Worm (Caenorhabditis elegans): ENCODE measurements around the gene ooc-3.

ce11 chrII:11501956-11502355 lies 6.8 kb upstream of the ooc-3 start:
- TF ChIP-seq snpc-4 (tag; optimal IDR thresholded peaks at IDR 0.05): no peak
- TF ChIP-seq fos-1 (tag; optimal IDR thresholded peaks at IDR 0.05): no peak
- TF ChIP-seq spr-1 (tag; optimal IDR thresholded peaks at IDR 0.05): no peak
- no peak for TF ChIP-seq dpl-1 (GFP tag; optimal IDR thresholded peaks at IDR 0.05)
- TF ChIP-seq pqm-1 (tag; optimal IDR thresholded peaks at IDR 0.05): no peak
- TF ChIP-seq zfp-2 (tag; optimal IDR thresholded peaks at IDR 0.05): no peak
- no peak for TF ChIP-seq aly-2 (tag; optimal IDR thresholded peaks at IDR 0.05)
- TF ChIP-seq zag-1 (tag; optimal IDR thresholded peaks at IDR 0.05): no peak
- no peak for TF ChIP-seq mes-2 (tag; optimal IDR thresholded peaks at IDR 0.05; ENCODE audit: poor library complexity, severe bottlenecking)
- TF ChIP-seq ZK546.5 (tag; optimal IDR thresholded peaks at IDR 0.05): no peak

Data from whole organism, L4 larva.